Worm (Caenorhabditis elegans): ENCODE measurements around the gene R05F9.7.
"Not testable (repeated sequence)": the region's sequence is repeated elsewhere in the genome, so short reads cannot be mapped to it uniquely, and the experiment has no call there.

Gene R05F9.7

DNA sequence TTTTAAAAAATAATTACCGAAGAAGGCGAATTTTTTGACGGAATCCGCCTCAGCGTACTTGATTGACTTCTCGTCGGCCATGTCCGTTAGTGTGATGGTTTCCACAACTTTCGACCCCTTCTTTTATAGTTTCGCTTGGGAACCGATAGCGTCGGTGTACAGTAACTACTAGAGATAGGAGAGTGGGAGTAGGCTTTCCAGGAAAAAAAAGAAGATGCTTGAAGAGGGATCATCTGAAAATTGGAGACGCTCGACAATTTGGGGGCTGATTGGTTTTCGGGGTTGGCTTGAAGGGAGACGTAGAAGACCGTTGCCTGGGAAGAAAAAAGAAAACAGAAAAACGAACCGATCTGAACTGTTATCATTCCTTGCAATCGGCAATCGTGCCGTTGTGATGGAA is 15.4 kb upstream of the R05F9.7 start, which contains the start of gene col-20:
col-20 (minus strand) TSS at position 101 of the 400 bp plus-strand sequence.
- no peak for TF ChIP-seq unc-62 (GFP tag; optimal IDR thresholded peaks at IDR 0.05)

DNA sequence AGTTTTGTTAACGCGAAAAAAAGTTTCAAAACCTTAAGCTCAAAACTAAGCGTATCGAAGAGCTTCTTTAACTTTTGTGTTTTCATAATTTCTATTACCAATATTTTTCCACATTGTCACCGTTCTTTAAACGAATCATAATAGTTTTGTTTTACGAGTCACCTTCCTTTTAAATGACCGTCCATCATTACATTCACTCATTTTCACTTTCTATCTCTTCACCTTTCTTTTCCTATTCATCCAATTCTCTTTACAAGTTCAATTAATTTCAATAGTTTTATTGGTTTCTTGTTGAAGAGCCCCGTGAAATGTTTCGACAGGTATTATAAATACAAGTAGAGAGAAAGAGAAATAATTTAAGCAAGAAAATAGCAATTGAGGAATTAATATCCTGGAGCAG is 14.2 kb upstream of the R05F9.7 start:
- TF ChIP-seq unc-62 (GFP tag; optimal IDR thresholded peaks at IDR 0.05) = no peak

ce11 chrII:4873029-4873428 is 13.0 kb upstream of the R05F9.7 start, which contains the start of gene col-73:
Gene col-73 (minus strand): TSS chrII:4873129.
- no peak for TF ChIP-seq unc-62 (GFP tag; optimal IDR thresholded peaks at IDR 0.05)

- TF ChIP-seq unc-62 (GFP tag; optimal IDR thresholded peaks at IDR 0.05) = no peak
These were observed 11.7 kb upstream of the R05F9.7 start, which contains the start of gene F11G11.15 for ce11 chrII:4874335-4874861. Gene F11G11.15 (plus strand): TSS chrII:4874845.

DNA sequence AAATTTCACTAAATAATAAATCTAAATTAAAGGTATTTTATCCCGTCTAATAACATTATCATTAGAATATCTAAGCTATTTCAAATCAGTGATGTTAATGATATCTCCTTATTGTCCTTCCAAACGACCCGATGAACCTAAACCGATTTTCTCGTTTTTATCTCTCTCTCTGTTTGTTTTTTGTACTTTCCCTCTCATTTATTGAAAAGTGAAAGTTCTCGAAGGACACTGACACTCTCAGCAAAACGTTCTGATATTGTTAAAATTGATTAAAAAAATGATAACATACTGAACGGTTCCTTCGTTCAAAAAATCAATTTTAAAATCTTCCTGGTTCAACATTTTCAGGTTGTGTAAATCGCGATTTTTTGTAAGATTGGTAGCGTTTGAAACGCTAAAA is 10.0 kb upstream of the R05F9.7 start, which contains the start of gene F11G11.13:
F11G11.13 (minus strand) TSS at position 89 of the 400 bp plus-strand sequence.
- TF ChIP-seq unc-62 (GFP tag; optimal IDR thresholded peaks at IDR 0.05) = no peak

- no peak for TF ChIP-seq unc-62 (GFP tag; optimal IDR thresholded peaks at IDR 0.05)
These were observed 6.4 kb upstream of the R05F9.7 start, which contains the start of gene gst-6 for ce11 chrII:4879629-4880028. Gene gst-6 (plus strand): TSS chrII:4879891.

DNA sequence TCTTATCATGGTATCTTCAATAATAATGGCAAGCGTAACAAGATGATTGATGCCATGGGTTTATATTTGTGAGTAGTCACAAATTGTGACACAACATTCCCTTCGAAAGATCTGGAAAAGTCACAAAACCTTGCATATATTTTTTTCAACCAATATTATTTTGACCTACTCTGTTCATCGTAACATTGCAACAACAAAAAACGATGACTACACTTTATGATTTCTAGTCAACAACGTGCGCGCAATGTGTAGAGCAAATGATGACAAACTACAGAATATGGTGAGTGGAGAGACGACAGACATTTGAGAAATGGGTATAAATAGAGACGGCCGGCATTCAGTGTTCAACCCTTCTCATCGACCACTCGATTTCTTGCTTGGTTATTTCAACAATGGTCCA is 4.3 kb upstream of the R05F9.7 start, which contains the start of gene gst-7:
gst-7 (plus strand) TSS at position 336 of the 400 bp plus-strand sequence.
- TF ChIP-seq unc-62 (GFP tag; optimal IDR thresholded peaks at IDR 0.05) = no peak

ce11 chrII:4882498-4882897 is 3.6 kb upstream of the R05F9.7 start:
- TF ChIP-seq unc-62 (GFP tag; optimal IDR thresholded peaks at IDR 0.05) = no peak

- TF ChIP-seq unc-62 (GFP tag; optimal IDR thresholded peaks at IDR 0.05) = no peak
These were observed 2.7 kb upstream of the R05F9.7 start, which contains the start of gene gst-8 for ce11 chrII:4883412-4883811. Gene gst-8 (plus strand): TSS chrII:4883712.

- TF ChIP-seq unc-62 (GFP tag; optimal IDR thresholded peaks at IDR 0.05) = no peak
These were observed 1.7 kb upstream of the R05F9.7 start for ce11 chrII:4884403-4884802.

ce11 chrII:4888527-4889487 is 2.7 kb downstream of the R05F9.7 start, which contains the start of gene pgm-1:
Gene pgm-1 (plus strand): TSS chrII:4889437.
- TF ChIP-seq unc-62 (GFP tag; optimal IDR thresholded peaks at IDR 0.05) = no peak

DNA sequence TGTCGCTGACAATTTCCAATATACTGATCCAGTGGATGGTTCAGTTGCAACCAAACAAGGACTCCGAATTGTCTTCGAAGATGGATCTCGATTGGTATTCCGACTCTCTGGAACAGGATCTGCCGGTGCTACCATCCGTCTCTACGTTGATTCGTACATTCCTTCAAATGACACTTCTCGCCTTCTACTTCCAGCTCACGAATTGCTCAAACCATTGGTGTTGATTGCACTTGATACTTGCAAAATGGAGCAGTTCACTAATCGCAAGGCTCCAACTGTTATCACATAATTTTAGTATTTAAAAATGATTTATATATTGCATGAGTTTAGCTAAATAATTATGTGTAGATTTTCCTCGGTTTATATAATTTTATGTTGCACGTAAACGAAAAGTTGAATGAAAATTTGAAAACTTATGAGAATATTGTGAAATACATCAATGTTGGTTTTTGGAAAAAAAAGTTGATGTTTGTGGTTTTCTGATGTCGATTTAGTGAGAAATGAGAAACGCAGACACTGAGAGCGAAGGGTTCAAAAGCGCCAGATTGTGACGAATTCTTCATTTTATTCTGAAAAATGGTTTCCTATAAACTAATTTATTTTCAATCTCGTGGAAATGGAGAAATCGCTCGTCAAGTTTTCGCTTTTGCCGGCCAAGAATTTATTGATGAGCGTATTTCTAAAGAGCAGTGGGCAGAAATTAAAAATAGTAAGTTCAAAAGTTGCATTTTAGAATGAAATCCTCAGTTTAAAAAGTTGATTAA is 5.1 kb downstream of the R05F9.7 start, which contains the start of gene gst-9:
gst-9 (plus strand) TSS at position 574 of the 764 bp plus-strand sequence.
- no peak for TF ChIP-seq unc-62 (GFP tag; optimal IDR thresholded peaks at IDR 0.05)

ce11 chrII:4892594-4892993 is 6.5 kb downstream of the R05F9.7 start, which contains the start of gene msp-33:
Gene msp-33 (minus strand): TSS chrII:4892694.
- TF ChIP-seq unc-62 (GFP tag; optimal IDR thresholded peaks at IDR 0.05) = no peak

- TF ChIP-seq unc-62 (GFP tag; optimal IDR thresholded peaks at IDR 0.05) = not testable (repeated sequence)
These were observed 12.5 kb downstream of the R05F9.7 start, which contains the start of gene msp-32 for ce11 chrII:4898529-4898928. Gene msp-32 (plus strand): TSS chrII:4898829.

- no peak for TF ChIP-seq unc-62 (GFP tag; optimal IDR thresholded peaks at IDR 0.05)
These were observed 16.0 kb downstream of the R05F9.7 start, which contains the start of gene R05F9.9 for ce11 chrII:4902035-4902434. Gene R05F9.9 (minus strand): TSS chrII:4902100.

Data from whole organism, dauer.